Worm (Caenorhabditis elegans) whole organism, L2 larva: Measurements from ENCODE around the gene rme-4.

ENCODE experiments used
- F13H6.1 ChIP-seq: sonication (generic microtip); optimal IDR thresholded peaks from 2 replicates; lab custom pipeline; 2016; ENCODE audit warnings: missing genetic modification characterization, missing compliant biosample characterization
- R02D3.7 ChIP-seq: fragments of 150-350 bp; optimal IDR thresholded peaks from 2 replicates; lab custom pipeline; 2014; ENCODE audit warnings: missing biosample characterization, missing genetic modification characterization
- ZK546.5 ChIP-seq: sonication (generic microtip); optimal IDR thresholded peaks from 2 replicates; lab custom pipeline; 2017; ENCODE audit warnings: missing biosample characterization, missing genetic modification characterization
- alr-1 ChIP-seq: fragments of 150-350 bp; optimal IDR thresholded peaks from 2 replicates; lab custom pipeline; 2014; ENCODE audit warnings: missing biosample characterization, missing genetic modification characterization
- aly-2 ChIP-seq: fragments of 150-350 bp; optimal IDR thresholded peaks from 2 replicates; lab custom pipeline; 2014; ENCODE audit warnings: missing biosample characterization, missing genetic modification characterization
- ama-1 ChIP-seq: fragments of 150-350 bp; optimal IDR thresholded peaks from 2 replicates; lab custom pipeline; 2018; ENCODE audit warnings: inconsistent platforms
- ceh-16 ChIP-seq: fragments of 150-350 bp; optimal IDR thresholded peaks from 2 replicates; lab custom pipeline; 2014; ENCODE audit warnings: missing biosample characterization, missing genetic modification characterization
- ceh-82 ChIP-seq: fragments of 150-350 bp; optimal IDR thresholded peaks from 2 replicates; lab custom pipeline; 2014; ENCODE audit warnings: missing biosample characterization, missing genetic modification characterization
- crh-2 ChIP-seq: sonication (generic microtip); optimal IDR thresholded peaks from 2 replicates; lab custom pipeline; 2017; ENCODE audit warnings: missing biosample characterization, missing genetic modification characterization
- dmd-4 ChIP-seq: sonication (generic microtip); optimal IDR thresholded peaks from 2 replicates; lab custom pipeline; 2017; ENCODE audit warnings: missing biosample characterization, missing genetic modification characterization
- fos-1 ChIP-seq: fragments of 150-350 bp; optimal IDR thresholded peaks from 2 replicates; lab custom pipeline; 2014; ENCODE audit warnings: missing biosample characterization, missing genetic modification characterization
- gmeb-1 ChIP-seq: fragments of 150-350 bp; optimal IDR thresholded peaks from 2 replicates; lab custom pipeline; 2014; ENCODE audit warnings: missing biosample characterization, missing genetic modification characterization
- lin-13 ChIP-seq: fragments of 150-350 bp; optimal IDR thresholded peaks from 2 replicates; lab custom pipeline; 2014; ENCODE audit warnings: missing biosample characterization, missing genetic modification reagents, missing genetic modification characterization
- lsy-2 ChIP-seq, 2 experiments: fragments of 150-350 bp in 1 of 2; sonication (generic microtip) in 1 of 2; optimal IDR thresholded peaks; 2 replicates each; lab custom pipeline; 2014 to 2017; ENCODE audit warnings: missing biosample characterization in 2 of 2, missing genetic modification characterization in 2 of 2
- mab-5 ChIP-seq: fragments of 150-350 bp; optimal IDR thresholded peaks from 2 replicates; lab custom pipeline; 2014; ENCODE audit warnings: missing biosample characterization, missing genetic modification characterization
- mbf-1 ChIP-seq: sonication (generic microtip); optimal IDR thresholded peaks from 2 replicates; lab custom pipeline; 2017; ENCODE audit warnings: missing biosample characterization, missing genetic modification characterization
- mdl-1 ChIP-seq, 2 experiments: fragments of 150-350 bp in 1 of 2; sonication (generic microtip) in 1 of 2; optimal IDR thresholded peaks; 2 replicates each; lab custom pipeline; 2017; ENCODE audit warnings: missing biosample characterization in 2 of 2, missing genetic modification characterization in 2 of 2
- nhr-11 ChIP-seq: fragments of 150-350 bp; optimal IDR thresholded peaks from 2 replicates; lab custom pipeline; 2014; ENCODE audit warnings: missing biosample characterization, missing genetic modification characterization
- nhr-12 ChIP-seq: fragments of 150-350 bp; optimal IDR thresholded peaks from 2 replicates; lab custom pipeline; 2014; ENCODE audit warnings: missing biosample characterization, missing genetic modification characterization
- nhr-129 ChIP-seq: fragments of 150-350 bp; optimal IDR thresholded peaks from 2 replicates; lab custom pipeline; 2014; ENCODE audit warnings: missing biosample characterization, missing genetic modification characterization
- nhr-23 ChIP-seq: fragments of 150-350 bp; optimal IDR thresholded peaks from 2 replicates; lab custom pipeline; 2014; ENCODE audit warnings: missing biosample characterization, missing genetic modification reagents, missing genetic modification characterization
- nhr-237 ChIP-seq: fragments of 150-350 bp; optimal IDR thresholded peaks from 2 replicates; lab custom pipeline; 2014; ENCODE audit warnings: missing biosample characterization, missing genetic modification characterization
- nhr-25 ChIP-seq: fragments of 150-350 bp; sonication (generic microtip); optimal IDR thresholded peaks from 3 replicates; lab custom pipeline; 2014; ENCODE audit warnings: missing biosample characterization, missing genetic modification characterization
- nhr-6 ChIP-seq: fragments of 150-350 bp; optimal IDR thresholded peaks from 2 replicates; lab custom pipeline; 2014; ENCODE audit warnings: missing biosample characterization, missing genetic modification characterization
- nhr-77 ChIP-seq: fragments of 150-350 bp; optimal IDR thresholded peaks from 2 replicates; lab custom pipeline; 2014; ENCODE audit warnings: missing biosample characterization, missing genetic modification characterization
- sma-9 ChIP-seq, 2 experiments: fragments of 150-350 bp in 1 of 2; sonication (generic microtip) in 1 of 2; optimal IDR thresholded peaks; 2 replicates each; lab custom pipeline; 2014 to 2016; ENCODE audit warnings: missing genetic modification characterization in 2 of 2, mild to moderate bottlenecking in 1 of 2, missing biosample characterization in 1 of 2, missing compliant biosample characterization in 1 of 2, missing genetic modification reagents in 1 of 2, moderate library complexity in 1 of 2
- unc-55 ChIP-seq: fragments of 150-350 bp; sonication (generic microtip); optimal IDR thresholded peaks from 3 replicates; lab custom pipeline; 2014; ENCODE audit warnings: missing biosample characterization, missing genetic modification reagents, missing genetic modification characterization
- unc-62 ChIP-seq: fragments of 150-350 bp; optimal IDR thresholded peaks from 2 replicates; lab custom pipeline; 2014; ENCODE audit warnings: missing biosample characterization, missing genetic modification reagents, missing genetic modification characterization
- ztf-1 ChIP-seq: fragments of 200-800 bp; sonication (Bioruptor generic); conservative IDR thresholded peaks from 2 replicates; pipeline ENCODE4 v1.3.6; 2022; ENCODE audit warnings: missing genetic modification characterization, missing compliant biosample characterization
- ztf-4 ChIP-seq: fragments of 150-350 bp; optimal IDR thresholded peaks from 2 replicates; lab custom pipeline; 2014; ENCODE audit warnings: missing biosample characterization, missing genetic modification characterization

The rme-4 gene

ce11 chrX:10355650-10356049 lies 24.0 kb downstream of the rme-4 start, which contains the start of gene R07E3.7:
TSS of gene R07E3.7 (minus strand) at chrX:10355750.
- TF ChIP-seq alr-1 (no peak), mdl-1 (tag; optimal IDR thresholded peaks at IDR 0.05; lab: Kevin White, UChicago) (no peak), ama-1 (no peak), ZK546.5 (no peak), nhr-12 (no peak), unc-62 (GFP tag; lab: Kevin White, UChicago) (no peak), ztf-4 (no peak), R02D3.7 (no peak)

ce11 chrX:10353857-10354256 lies 25.8 kb downstream of the rme-4 start:
- no peak for TF ChIP-seq ZK546.5

DNA sequence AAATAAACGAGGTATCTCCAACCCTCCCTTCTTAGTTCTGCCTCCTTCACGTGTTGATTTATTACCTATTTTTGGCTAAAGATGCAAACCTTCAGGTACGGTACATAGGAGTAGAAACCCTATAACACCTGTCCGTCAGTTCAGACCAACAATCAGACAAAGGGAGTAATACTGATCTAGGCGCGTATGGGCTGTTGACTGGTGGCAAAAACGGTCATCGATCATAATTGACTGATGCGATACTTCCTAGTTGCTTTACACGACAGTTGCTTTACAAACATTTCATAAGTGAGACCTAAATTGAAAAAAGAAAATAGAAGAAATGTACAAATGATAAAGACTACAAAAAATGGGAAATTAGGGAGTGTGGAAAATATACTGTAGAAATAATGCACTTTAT lies 29.5 kb downstream of the rme-4 start:
- no peak for TF ChIP-seq nhr-23 (tag; lab: Kevin White, UChicago)
- peak; percentile 42 for TF ChIP-seq nhr-25 (tag; lab: Kevin White, UChicago)
- TF ChIP-seq, all 48 proteins: peak for 1

DNA sequence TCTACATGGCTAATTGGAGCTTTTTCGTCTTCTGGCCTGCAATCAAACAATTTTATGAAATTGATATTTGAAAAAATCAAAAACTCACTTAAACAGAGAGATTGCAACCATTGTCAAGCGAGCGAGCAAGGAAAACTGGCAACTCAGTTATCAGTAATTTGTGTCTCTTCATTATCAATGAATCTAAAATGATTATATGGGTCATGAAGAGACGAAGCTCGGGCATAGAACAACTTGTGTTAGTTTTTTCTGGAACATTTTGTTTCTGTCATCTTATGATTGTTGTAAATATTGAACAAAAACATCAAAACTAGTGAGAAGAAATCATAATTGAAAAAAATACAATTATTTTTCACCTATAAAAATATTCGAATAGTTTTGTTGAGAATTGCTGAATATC lies 38.7 kb downstream of the rme-4 start, which contains the start of gene R07E3.1:
Gene R07E3.1, minus strand, starts transcription at position 176 of the 400 bp plus-strand sequence.
- TF ChIP-seq lin-13 (GFP tag; lab: Kevin White, UChicago) (no peak), fos-1 (tag; lab: Kevin White, UChicago) (peak; percentile 59), gmeb-1 (peak; percentile 10)

ce11 chrX:10340044-10340443 lies 39.6 kb downstream of the rme-4 start:
- TF ChIP-seq fos-1 (tag; lab: Kevin White, UChicago) (peak; percentile 44), sma-9 (GFP tag; optimal IDR thresholded peaks at IDR 0.05; lab: Kevin White, UChicago) (peak; percentile 2), sma-9 (tag; optimal IDR thresholded peaks at IDR 0.05; lab: Kevin White, UChicago) (no peak), ZK546.5 (no peak)

ce11 chrX:10338761-10339160 lies 40.9 kb downstream of the rme-4 start:
- TF ChIP-seq nhr-129 (tag; lab: Kevin White, UChicago): peak; percentile 35
- TF ChIP-seq lsy-2 (tag; optimal IDR thresholded peaks at IDR 0.05; lab: Kevin White, UChicago): no peak
- TF ChIP-seq sma-9 (GFP tag; optimal IDR thresholded peaks at IDR 0.05; lab: Kevin White, UChicago): peak; percentile 7
- TF ChIP-seq sma-9 (tag; optimal IDR thresholded peaks at IDR 0.05; lab: Kevin White, UChicago): no peak
- TF ChIP-seq mbf-1 (tag; lab: Kevin White, UChicago): no peak
- TF ChIP-seq nhr-6 (tag; lab: Kevin White, UChicago): no peak
- TF ChIP-seq crh-2 (tag; lab: Kevin White, UChicago): peak; percentile 39
- no peak for TF ChIP-seq F13H6.1 (tag; lab: Kevin White, UChicago)
- no peak for TF ChIP-seq gmeb-1

ce11 chrX:10338100-10338499 lies 41.5 kb downstream of the rme-4 start, which contains the start of gene cut-5:
TSS of gene cut-5 (minus strand) at chrX:10338200.
- TF ChIP-seq ZK546.5: no peak
- TF ChIP-seq nhr-237 (tag; lab: Kevin White, UChicago): no peak
- TF ChIP-seq ceh-82 (tag; lab: Kevin White, UChicago): no peak
- TF ChIP-seq gmeb-1: no peak
- TF ChIP-seq mab-5 (tag; lab: Kevin White, UChicago): no peak
- TF ChIP-seq ztf-1 (GFP tag; lab: Robert Waterston, UW): no peak
- no peak for TF ChIP-seq dmd-4 (tag; lab: Kevin White, UChicago)
- no peak for TF ChIP-seq lsy-2 (tag; optimal IDR thresholded peaks at IDR 0.05; lab: Kevin White, UChicago)
- TF ChIP-seq unc-55 (GFP tag; lab: Kevin White, UChicago): no peak
- TF ChIP-seq ceh-16: no peak
- no peak for TF ChIP-seq nhr-6 (tag; lab: Kevin White, UChicago)
- TF ChIP-seq nhr-77 (tag; lab: Kevin White, UChicago): no peak
- TF ChIP-seq fos-1 (tag; lab: Kevin White, UChicago): no peak
- TF ChIP-seq aly-2 (tag; lab: Kevin White, UChicago): no peak
- no peak for TF ChIP-seq nhr-11 (tag; lab: Kevin White, UChicago)
